Worm (Caenorhabditis elegans) whole organism, L2 larva: ENCODE data around the gene Y51H7C.13.
"Not testable (repeated sequence)": the region's sequence is repeated elsewhere in the genome, so short reads cannot be mapped to it uniquely, and the experiment has no call there.

ENCODE experiments used
- C34F6.9 ChIP-seq: fragments of 150-350 bp; optimal IDR thresholded peaks from 2 replicates; lab custom pipeline; 2014; ENCODE audit warnings: missing biosample characterization, missing genetic modification characterization
- ZK546.5 ChIP-seq: sonication (generic microtip); optimal IDR thresholded peaks from 2 replicates; lab custom pipeline; 2017; ENCODE audit warnings: missing biosample characterization, missing genetic modification characterization
- alr-1 ChIP-seq: fragments of 150-350 bp; optimal IDR thresholded peaks from 2 replicates; lab custom pipeline; 2014; ENCODE audit warnings: missing biosample characterization, missing genetic modification characterization
- elt-3 ChIP-seq: sonication (generic microtip); optimal IDR thresholded peaks from 2 replicates; lab custom pipeline; 2017; ENCODE audit warnings: missing biosample characterization, missing genetic modification characterization
- lin-11 ChIP-seq: fragments of 150-350 bp; sonication (generic microtip); optimal IDR thresholded peaks from 2 replicates; lab custom pipeline; 2014; ENCODE audit warnings: missing biosample characterization, missing genetic modification characterization, inconsistent platforms, mixed read lengths
- mdl-1 ChIP-seq, 2 experiments: fragments of 150-350 bp in 1 of 2; sonication (generic microtip) in 1 of 2; optimal IDR thresholded peaks; 2 replicates each; lab custom pipeline; 2017; ENCODE audit warnings: missing biosample characterization in 2 of 2, missing genetic modification characterization in 2 of 2
- nhr-11 ChIP-seq: fragments of 150-350 bp; optimal IDR thresholded peaks from 2 replicates; lab custom pipeline; 2014; ENCODE audit warnings: missing biosample characterization, missing genetic modification characterization
- nhr-237 ChIP-seq: fragments of 150-350 bp; optimal IDR thresholded peaks from 2 replicates; lab custom pipeline; 2014; ENCODE audit warnings: missing biosample characterization, missing genetic modification characterization
- unc-39 ChIP-seq: fragments of 150-350 bp; optimal IDR thresholded peaks from 2 replicates; lab custom pipeline; 2014; ENCODE audit warnings: missing biosample characterization, missing genetic modification characterization

DNA sequence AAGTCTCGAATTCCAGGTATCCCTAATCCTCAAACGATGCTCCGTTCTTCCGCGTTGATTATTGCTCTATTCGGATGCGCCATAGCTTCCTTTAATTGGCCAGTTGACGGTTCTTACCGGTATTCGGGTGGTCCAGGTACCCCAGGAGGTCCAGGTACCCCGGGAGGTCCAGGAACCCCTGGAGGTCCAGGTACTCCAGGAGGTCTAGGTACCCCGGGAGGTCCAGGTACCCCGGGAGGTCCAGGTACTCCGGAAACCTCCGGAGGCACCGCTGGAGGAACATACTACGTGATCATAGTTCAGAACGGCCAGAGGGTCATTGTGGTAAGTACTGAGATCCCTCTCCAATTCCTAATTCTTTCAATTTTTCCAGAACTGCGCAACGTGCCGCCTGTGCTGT lies 1.4 kb upstream of the Y51H7C.13 start, which contains the start of gene Y51H7C.1:
- not testable (repeated sequence) for TF ChIP-seq lin-11 (tag; lab: Kevin White, UChicago); elt-3 (tag; lab: Kevin White, UChicago); nhr-237; mdl-1 (tag; optimal IDR thresholded peaks at IDR 0.05; lab: Kevin White, UChicago); unc-39 (tag; lab: Kevin White, UChicago); nhr-11; alr-1 (tag; lab: Kevin White, UChicago); C34F6.9 (tag; lab: Kevin White, UChicago); ZK546.5
